Fruit fly (Drosophila melanogaster): ENCODE results near the gene CG7953.
A peak's percentile ranks its signal among the peaks of the same experiment; 100 is the strongest.

CG7953 gene

DNA sequence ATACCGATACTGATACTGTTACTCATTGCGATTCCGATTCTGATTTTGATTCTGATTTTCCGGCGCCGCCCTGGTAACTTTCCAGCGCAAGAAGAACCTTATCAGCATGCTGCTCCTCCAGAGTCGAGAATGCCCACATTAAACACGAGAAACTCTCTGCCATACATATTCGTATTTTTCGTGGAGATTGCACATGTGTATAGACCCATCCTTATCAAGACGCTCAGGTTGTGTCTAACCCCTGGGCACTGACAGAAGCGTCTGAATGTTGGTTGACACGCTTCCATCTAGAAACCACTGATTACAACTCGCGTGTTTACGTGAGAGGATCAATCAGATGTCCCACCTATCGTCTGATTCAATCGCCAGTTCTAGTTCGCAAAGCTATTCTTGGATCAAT lies 42.6 kb upstream of the CG7953 start:
- peak; percentile 13 for TF ChIP-seq cic (GFP tag; optimal IDR thresholded peaks at IDR 0.05)
- TF ChIP-seq Mnt (GFP tag; optimal IDR thresholded peaks at IDR 0.05): peak; percentile 52
- no peak for TF ChIP-seq cnc (optimal IDR thresholded peaks at IDR 0.05)

dm6 chr2L:13807097-13807496 lies 40.6 kb upstream of the CG7953 start:
- TF ChIP-seq Mnt (GFP tag; optimal IDR thresholded peaks at IDR 0.05): no peak
- peak; percentile 2 for TF ChIP-seq CG12768 (GFP tag; optimal IDR thresholded peaks at IDR 0.05)
- no peak for TF ChIP-seq CG11617 (GFP tag; optimal IDR thresholded peaks at IDR 0.05)

- no peak for TF ChIP-seq Clk (GFP tag; optimal IDR thresholded peaks at IDR 0.05)
- TF ChIP-seq toe (GFP tag; optimal IDR thresholded peaks at IDR 0.05): no peak
- TF ChIP-seq cnc (optimal IDR thresholded peaks at IDR 0.05): no peak
- TF ChIP-seq Crg-1 (GFP tag; optimal IDR thresholded peaks at IDR 0.05): peak; percentile 45
- TF ChIP-seq pad (GFP tag; optimal IDR thresholded peaks at IDR 0.05): no peak
- TF ChIP-seq Mnt (GFP tag; optimal IDR thresholded peaks at IDR 0.05): peak; percentile 10
- TF ChIP-seq CG12768 (GFP tag; optimal IDR thresholded peaks at IDR 0.05): peak; percentile 21
- TF ChIP-seq CG7101 (tag; optimal IDR thresholded peaks at IDR 0.05): peak; percentile 55
- peak; percentile 34 for TF ChIP-seq CG7045 (GFP tag; optimal IDR thresholded peaks at IDR 0.05)
- peak; percentile 43 for TF ChIP-seq ovo (GFP tag; optimal IDR thresholded peaks at IDR 0.05)
- peak; percentile 61 for TF ChIP-seq CG33017 (tag; optimal IDR thresholded peaks at IDR 0.05)
- TF ChIP-seq CG14711 (tag; optimal IDR thresholded peaks at IDR 0.05): no peak
- no peak for TF ChIP-seq Hr96 (GFP tag; optimal IDR thresholded peaks at IDR 0.05)
- no peak for TF ChIP-seq kay (GFP tag; ENCODE audit: borderline replicate concordance)
- no peak for TF ChIP-seq cic (GFP tag; optimal IDR thresholded peaks at IDR 0.05)
- no peak for TF ChIP-seq tj (GFP tag; optimal IDR thresholded peaks at IDR 0.05)
- peak; percentile 30 for TF ChIP-seq CG11617 (GFP tag; optimal IDR thresholded peaks at IDR 0.05)
- TF ChIP-seq bab1 (GFP tag; optimal IDR thresholded peaks at IDR 0.05): no peak
- no peak for TF ChIP-seq CG1620 (GFP tag; optimal IDR thresholded peaks at IDR 0.05)
- no peak for TF ChIP-seq CG5204 (GFP tag; optimal IDR thresholded peaks at IDR 0.05)
Observed at dm6 chr2L:13807959-13808358, 39.8 kb upstream of the CG7953 start.

DNA sequence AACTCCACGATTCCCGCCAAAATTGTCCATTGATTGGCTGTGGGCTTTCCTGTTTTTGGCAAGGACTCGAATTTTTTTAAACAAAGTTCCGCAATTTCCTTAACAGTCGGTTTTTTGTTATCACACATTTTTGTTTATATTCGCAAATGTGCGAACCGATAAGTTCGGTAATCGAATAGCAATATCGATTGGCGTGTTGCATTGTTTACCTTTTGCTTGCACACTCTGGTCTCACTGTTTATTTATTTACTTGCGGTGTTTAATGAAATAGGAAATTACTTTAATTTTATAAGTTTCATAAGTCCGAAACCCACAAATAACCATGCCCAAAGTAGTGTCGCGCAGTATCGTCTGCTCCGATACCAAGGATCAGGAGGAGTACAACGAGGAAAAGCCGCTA lies 36.4 kb upstream of the CG7953 start, which contains the start of the genes Adat1 and CG16865:
TSS of gene Adat1 (minus strand) at position 152 of the 400 bp plus-strand sequence.
TSS of gene CG16865 (plus strand) at position 200 of the 400 bp plus-strand sequence.
- TF ChIP-seq cic (GFP tag; optimal IDR thresholded peaks at IDR 0.05): peak; percentile 22
- TF ChIP-seq Mnt (GFP tag; optimal IDR thresholded peaks at IDR 0.05): peak; percentile 23
- TF ChIP-seq Hr96 (GFP tag; optimal IDR thresholded peaks at IDR 0.05): no peak
- TF ChIP-seq ovo (GFP tag; optimal IDR thresholded peaks at IDR 0.05): no peak
- TF ChIP-seq bab1 (GFP tag; optimal IDR thresholded peaks at IDR 0.05): peak; percentile 13
- no peak for TF ChIP-seq kay (GFP tag; ENCODE audit: borderline replicate concordance)
- no peak for TF ChIP-seq tj (GFP tag; optimal IDR thresholded peaks at IDR 0.05)
- TF ChIP-seq CG14711 (tag; optimal IDR thresholded peaks at IDR 0.05): no peak

dm6 chr2L:13813156-13813555 lies 34.6 kb upstream of the CG7953 start, which contains the start of gene CG16888:
Gene CG16888 (minus strand): TSS chr2L:13813256.
- no peak for TF ChIP-seq CG7045 (GFP tag; optimal IDR thresholded peaks at IDR 0.05)
- no peak for TF ChIP-seq pad (GFP tag; optimal IDR thresholded peaks at IDR 0.05)
- TF ChIP-seq Hr96 (GFP tag; optimal IDR thresholded peaks at IDR 0.05): no peak
- no peak for TF ChIP-seq cic (GFP tag; optimal IDR thresholded peaks at IDR 0.05)
- no peak for TF ChIP-seq CG1620 (GFP tag; optimal IDR thresholded peaks at IDR 0.05)
- TF ChIP-seq Crg-1 (GFP tag; optimal IDR thresholded peaks at IDR 0.05): no peak
- TF ChIP-seq CG11617 (GFP tag; optimal IDR thresholded peaks at IDR 0.05): no peak
- TF ChIP-seq Clk (GFP tag; optimal IDR thresholded peaks at IDR 0.05): no peak
- TF ChIP-seq ovo (GFP tag; optimal IDR thresholded peaks at IDR 0.05): no peak
- TF ChIP-seq toe (GFP tag; optimal IDR thresholded peaks at IDR 0.05): no peak
- no peak for TF ChIP-seq bab1 (GFP tag; optimal IDR thresholded peaks at IDR 0.05)
- no peak for TF ChIP-seq CG5204 (GFP tag; optimal IDR thresholded peaks at IDR 0.05)
- no peak for TF ChIP-seq kay (GFP tag; ENCODE audit: borderline replicate concordance)
- no peak for TF ChIP-seq CG7101 (tag; optimal IDR thresholded peaks at IDR 0.05)
- no peak for TF ChIP-seq CG33017 (tag; optimal IDR thresholded peaks at IDR 0.05)
- no peak for TF ChIP-seq CG14711 (tag; optimal IDR thresholded peaks at IDR 0.05)
- no peak for TF ChIP-seq CG12768 (GFP tag; optimal IDR thresholded peaks at IDR 0.05)
- no peak for TF ChIP-seq cnc (optimal IDR thresholded peaks at IDR 0.05)

dm6 chr2L:13813604-13814178 lies 34.0 kb upstream of the CG7953 start, which contains the start of gene Sos:
Gene Sos (plus strand): TSS chr2L:13813816.
- no peak for TF ChIP-seq CG7045 (GFP tag; optimal IDR thresholded peaks at IDR 0.05)
- peak; percentile 46 for TF ChIP-seq bab1 (GFP tag; optimal IDR thresholded peaks at IDR 0.05)
- TF ChIP-seq Crg-1 (GFP tag; optimal IDR thresholded peaks at IDR 0.05): no peak
- TF ChIP-seq Mnt (GFP tag; optimal IDR thresholded peaks at IDR 0.05): peak; percentile 35
- peak; percentile 2 for TF ChIP-seq CG14711 (tag; optimal IDR thresholded peaks at IDR 0.05)
- no peak for TF ChIP-seq toe (GFP tag; optimal IDR thresholded peaks at IDR 0.05)
- no peak for TF ChIP-seq CG1620 (GFP tag; optimal IDR thresholded peaks at IDR 0.05)
- TF ChIP-seq cnc (optimal IDR thresholded peaks at IDR 0.05): no peak
- no peak for TF ChIP-seq pad (GFP tag; optimal IDR thresholded peaks at IDR 0.05)
- TF ChIP-seq CG7101 (tag; optimal IDR thresholded peaks at IDR 0.05): no peak
- no peak for TF ChIP-seq Hr96 (GFP tag; optimal IDR thresholded peaks at IDR 0.05)
- TF ChIP-seq ovo (GFP tag; optimal IDR thresholded peaks at IDR 0.05): no peak
- no peak for TF ChIP-seq cic (GFP tag; optimal IDR thresholded peaks at IDR 0.05)
- TF ChIP-seq CG12768 (GFP tag; optimal IDR thresholded peaks at IDR 0.05): no peak
- TF ChIP-seq CG11617 (GFP tag; optimal IDR thresholded peaks at IDR 0.05): no peak
- no peak for TF ChIP-seq tj (GFP tag; optimal IDR thresholded peaks at IDR 0.05)
